Worm (Caenorhabditis elegans): ENCODE results near the gene rap-3.

- no peak for TF ChIP-seq unc-62 (GFP tag; optimal IDR thresholded peaks at IDR 0.05)
- no peak for TF ChIP-seq ztf-18 (tag; optimal IDR thresholded peaks at IDR 0.05)
- no peak for TF ChIP-seq repo-1 (tag; optimal IDR thresholded peaks at IDR 0.05)
- TF ChIP-seq hmg-1.2 (GFP tag; IDR thresholded peaks at IDR 0.05) = no peak
Observed at ce11 chrIV:11189411-11189810, 12.3 kb downstream of the rap-3 start, which contains the start of gene fbxb-79.

All from whole organism, young adult.